Worm (Caenorhabditis elegans): ENCODE measurements around the gene C49H3.4.

DNA sequence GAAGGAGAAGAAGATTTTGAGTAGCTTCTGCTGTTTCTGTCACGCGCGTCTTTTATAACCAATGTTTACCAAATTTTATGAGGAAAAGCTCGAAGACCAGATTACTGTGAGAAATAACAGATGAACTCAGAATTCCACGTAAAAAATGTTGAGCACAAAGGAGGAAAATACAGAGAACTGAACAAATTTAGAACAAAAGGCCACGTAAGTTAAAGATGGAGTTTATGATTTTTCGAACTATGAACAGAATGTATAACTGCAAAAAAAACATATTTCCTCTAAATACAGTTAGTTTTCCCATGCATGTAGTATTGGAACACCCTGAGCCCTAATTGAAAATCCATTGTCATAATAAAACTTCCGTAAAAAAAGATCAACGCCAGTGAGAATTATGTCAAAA lies 25.8 kb downstream of the C49H3.4 start, which contains the start of gene exc-9:
- TF ChIP-seq ets-7 (tag; optimal IDR thresholded peaks at IDR 0.05): no peak
- TF ChIP-seq F13C5.2 (tag; optimal IDR thresholded peaks at IDR 0.05): no peak
- no peak for TF ChIP-seq sea-1 (GFP tag; conservative IDR thresholded peaks at IDR 0.05)
- no peak for TF ChIP-seq flt-1 (GFP tag; IDR thresholded peaks at IDR 0.05)
- TF ChIP-seq ama-1 (optimal IDR thresholded peaks at IDR 0.05): no peak
- no peak for TF ChIP-seq scrt-1 (GFP tag; IDR thresholded peaks at IDR 0.05)
- TF ChIP-seq ceh-13 (GFP tag; optimal IDR thresholded peaks at IDR 0.05): no peak
- no peak for TF ChIP-seq B0310.2 (tag; optimal IDR thresholded peaks at IDR 0.05)
- TF ChIP-seq ceh-36 (tag; optimal IDR thresholded peaks at IDR 0.05): no peak
- no peak for TF ChIP-seq hmbx-1 (tag; optimal IDR thresholded peaks at IDR 0.05)
- TF ChIP-seq hmg-4 (GFP tag; optimal IDR thresholded peaks at IDR 0.05): no peak
